Worm (Caenorhabditis elegans) whole organism, L4 larva: Measurements from ENCODE around the gene B0393.9.
"Not testable (repeated sequence)": the region's sequence is repeated elsewhere in the genome, so short reads cannot be mapped to it uniquely, and the experiment has no call there.

Source experiments
- D1046.2 ChIP-seq: fragments of 200-800 bp; sonication (Bioruptor generic); IDR thresholded peaks from 2 replicates; pipeline ENCODE4 v1.3.6; 2022; ENCODE audit warnings: missing genetic modification characterization, missing compliant biosample characterization
- aly-2 ChIP-seq: sonication (generic microtip); optimal IDR thresholded peaks from 2 replicates; lab custom pipeline; 2018; ENCODE audit warnings: missing biosample characterization, missing genetic modification characterization
- mep-1 ChIP-seq: fragments of 150-350 bp; sonication (generic microtip); optimal IDR thresholded peaks from 3 replicates; lab custom pipeline; 2014; ENCODE audit warnings: missing biosample characterization, missing genetic modification characterization
- nhr-77 ChIP-seq: fragments of 150-350 bp; optimal IDR thresholded peaks from 2 replicates; lab custom pipeline; 2014; ENCODE audit warnings: missing biosample characterization, missing genetic modification characterization
- pha-4 ChIP-seq, 2 experiments: fragments of 150-350 bp in 1 of 2; fragments of 200-800 bp in 1 of 2; sonication (Bioruptor generic) in 1 of 2; IDR thresholded peaks in 1 of 2; optimal IDR thresholded peaks in 1 of 2; 2 replicates each; pipeline versions ENCODE4 v1.3.6 to Lab custom; 2014 to 2022; ENCODE audit warnings: missing genetic modification characterization in 2 of 2, missing genetic modification reagents in 2 of 2, missing biosample characterization in 1 of 2, missing compliant biosample characterization in 1 of 2
- saeg-2 ChIP-seq: fragments of 200-800 bp; sonication (Bioruptor generic); IDR thresholded peaks from 2 replicates; pipeline ENCODE4 v1.3.6; 2022; ENCODE audit warnings: missing genetic modification reagents, missing genetic modification characterization, missing compliant biosample characterization
- set-16 ChIP-seq: fragments of 200-800 bp; sonication (Bioruptor generic); IDR thresholded peaks from 2 replicates; pipeline ENCODE4 v1.3.6; 2022; ENCODE audit warnings: missing genetic modification reagents, missing genetic modification characterization, missing compliant biosample characterization
- zfp-3 ChIP-seq: fragments of 200-800 bp; sonication (Bioruptor generic); conservative IDR thresholded peaks from 2 replicates; pipeline ENCODE4 v1.3.6; 2022; ENCODE audit warnings: missing genetic modification reagents, missing genetic modification characterization, missing compliant biosample characterization

DNA sequence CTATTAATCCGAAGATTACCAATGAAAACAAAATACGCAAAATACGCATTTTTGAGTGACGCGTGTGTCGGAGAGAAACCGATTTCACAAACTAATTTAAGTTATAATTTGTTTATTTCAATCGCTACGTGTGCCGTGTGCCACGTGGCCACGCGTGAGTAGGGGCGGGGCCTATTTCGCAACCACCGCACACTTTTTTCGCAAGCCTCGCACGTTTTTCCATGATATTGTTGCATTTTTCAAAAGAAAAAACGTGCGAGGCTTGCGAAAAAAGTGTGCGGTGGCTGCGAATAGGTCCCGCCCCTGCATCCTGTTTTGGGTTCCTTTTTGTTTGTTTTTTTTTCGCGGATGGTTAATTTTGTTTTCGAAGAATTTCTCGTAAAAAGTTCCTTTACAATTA lies 5.2 kb upstream of the B0393.9 start, which contains the start of gene enu-3.2:
- TF ChIP-seq set-16 (GFP tag; lab: Robert Waterston, UW); saeg-2 (GFP tag; lab: Robert Waterston, UW); zfp-3 (GFP tag; lab: Robert Waterston, UW); pha-4 (GFP tag; IDR thresholded peaks at IDR 0.05; lab: Robert Waterston, UW); pha-4 (tag; optimal IDR thresholded peaks at IDR 0.05; lab: Kevin White, UChicago); aly-2 (tag; lab: Kevin White, UChicago); D1046.2; nhr-77; mep-1 (tag; lab: Kevin White, UChicago): not testable (repeated sequence)
